Worm (Caenorhabditis elegans) whole organism, L2 larva: Measurements from ENCODE around the gene sca-1.

Source experiments
- R02D3.7 ChIP-seq: fragments of 150-350 bp; optimal IDR thresholded peaks from 2 replicates; lab custom pipeline; 2014; ENCODE audit warnings: missing biosample characterization, missing genetic modification characterization
- ceh-82 ChIP-seq: fragments of 150-350 bp; optimal IDR thresholded peaks from 2 replicates; lab custom pipeline; 2014; ENCODE audit warnings: missing biosample characterization, missing genetic modification characterization
- fos-1 ChIP-seq: fragments of 150-350 bp; optimal IDR thresholded peaks from 2 replicates; lab custom pipeline; 2014; ENCODE audit warnings: missing biosample characterization, missing genetic modification characterization
- lin-11 ChIP-seq: fragments of 150-350 bp; sonication (generic microtip); optimal IDR thresholded peaks from 2 replicates; lab custom pipeline; 2014; ENCODE audit warnings: missing biosample characterization, missing genetic modification characterization, inconsistent platforms, mixed read lengths
- lin-39 ChIP-seq: fragments of 150-350 bp; optimal IDR thresholded peaks from 2 replicates; lab custom pipeline; 2014; ENCODE audit warnings: missing biosample characterization, missing genetic modification reagents, missing genetic modification characterization
- mab-5 ChIP-seq: fragments of 150-350 bp; optimal IDR thresholded peaks from 2 replicates; lab custom pipeline; 2014; ENCODE audit warnings: missing biosample characterization, missing genetic modification characterization
- mdl-1 ChIP-seq, 2 experiments: fragments of 150-350 bp in 1 of 2; sonication (generic microtip) in 1 of 2; optimal IDR thresholded peaks; 2 replicates each; lab custom pipeline; 2017; ENCODE audit warnings: missing biosample characterization in 2 of 2, missing genetic modification characterization in 2 of 2
- nhr-237 ChIP-seq: fragments of 150-350 bp; optimal IDR thresholded peaks from 2 replicates; lab custom pipeline; 2014; ENCODE audit warnings: missing biosample characterization, missing genetic modification characterization

- no peak for TF ChIP-seq fos-1
- no peak for TF ChIP-seq lin-39 (tag; lab: Kevin White, UChicago)
- TF ChIP-seq ceh-82 (tag; lab: Kevin White, UChicago) = no peak
- no peak for TF ChIP-seq R02D3.7 (tag; lab: Kevin White, UChicago)
- no peak for TF ChIP-seq mab-5 (tag; lab: Kevin White, UChicago)
- no peak for TF ChIP-seq nhr-237
- no peak for TF ChIP-seq mdl-1 (tag; optimal IDR thresholded peaks at IDR 0.05; lab: Kevin White, UChicago)
- no peak for TF ChIP-seq lin-11 (tag; lab: Kevin White, UChicago)
Observed at ce11 chrIII:10805172-10805571, 11.5 kb downstream of the sca-1 start.
